Fruit fly (Drosophila melanogaster) whole organism, embryonic: ENCODE results near the gene Elp3.

ENCODE experiments used
- ATbp ChIP-seq: fragments of 200-800 bp; sonication (Bioruptor generic); optimal IDR thresholded peaks from 2 replicates; lab custom pipeline; 2017; ENCODE audit warnings: missing biosample characterization, mild to moderate bottlenecking, missing genetic modification characterization, missing genetic modification reagents
- Atf-2 ChIP-seq: fragments of 200-800 bp; sonication (Bioruptor generic); optimal IDR thresholded peaks from 2 replicates; lab custom pipeline; 2016; ENCODE audit warnings: missing biosample characterization, missing genetic modification characterization
- B-H2 ChIP-seq: fragments of 200-800 bp; sonication (Bioruptor generic); optimal IDR thresholded peaks from 2 replicates; lab custom pipeline; 2018; ENCODE audit warnings: missing biosample characterization, mild to moderate bottlenecking, missing genetic modification characterization
- CG10274 ChIP-seq: fragments of 200-800 bp; sonication (Bioruptor generic); optimal IDR thresholded peaks from 3 replicates; lab custom pipeline; 2017; ENCODE audit warnings: missing biosample characterization, mild to moderate bottlenecking, missing genetic modification characterization
- CG10959 ChIP-seq: fragments of 200-800 bp; sonication (Bioruptor generic); IDR thresholded peaks from 2 replicates; pipeline ENCODE4 v1.3.6; 2022; ENCODE audit warnings: missing biosample characterization, missing genetic modification characterization
- CG11398 ChIP-seq: fragments of 200-800 bp; sonication (Bioruptor generic); optimal IDR thresholded peaks from 2 replicates; lab custom pipeline; 2016; ENCODE audit warnings: missing biosample characterization, missing genetic modification characterization
- CG11560 ChIP-seq: fragments of 200-800 bp; sonication (Bioruptor generic); IDR thresholded peaks from 3 replicates; pipeline ENCODE4 v1.3.6; 2022; ENCODE audit warnings: missing biosample characterization, missing genetic modification characterization
- CG12391 ChIP-seq: fragments of 200-800 bp; sonication (Bioruptor generic); optimal IDR thresholded peaks from 3 replicates; lab custom pipeline; 2018; ENCODE audit warnings: missing biosample characterization, mild to moderate bottlenecking, missing genetic modification characterization, moderate library complexity
- CG12769 ChIP-seq: fragments of 200-800 bp; sonication (Bioruptor generic); optimal IDR thresholded peaks from 2 replicates; lab custom pipeline; 2019; ENCODE audit warnings: missing biosample characterization, mild to moderate bottlenecking, missing genetic modification characterization, moderate library complexity
- CG12942 ChIP-seq: fragments of 200-800 bp; sonication (Bioruptor generic); optimal IDR thresholded peaks from 3 replicates; lab custom pipeline; 2016; ENCODE audit warnings: missing biosample characterization, missing genetic modification characterization
- CG14965 ChIP-seq: fragments of 200-800 bp; sonication (Bioruptor generic); optimal IDR thresholded peaks from 2 replicates; lab custom pipeline; 2016; ENCODE audit warnings: missing biosample characterization, missing genetic modification characterization, borderline replicate concordance
- CG15479 ChIP-seq: fragments of 200-800 bp; sonication (Bioruptor generic); optimal IDR thresholded peaks from 3 replicates; lab custom pipeline; 2019; ENCODE audit warnings: missing biosample characterization, mild to moderate bottlenecking, missing genetic modification characterization, moderate library complexity
- CG2116 ChIP-seq: fragments of 200-800 bp; sonication (Bioruptor generic); optimal IDR thresholded peaks from 3 replicates; lab custom pipeline; 2018; ENCODE audit warnings: missing biosample characterization, mild to moderate bottlenecking, missing genetic modification characterization
- CG3065 ChIP-seq: fragments of 200-800 bp; sonication (Bioruptor generic); optimal IDR thresholded peaks from 2 replicates; lab custom pipeline; 2016; ENCODE audit warnings: missing biosample characterization, missing genetic modification characterization
- CG32772 ChIP-seq: fragments of 200-800 bp; sonication (Bioruptor generic); IDR thresholded peaks from 2 replicates; pipeline ENCODE4 v1.3.6; 2022; ENCODE audit warnings: missing biosample characterization, missing genetic modification characterization
- CG33213 ChIP-seq: fragments of 200-800 bp; sonication (Bioruptor generic); optimal IDR thresholded peaks from 3 replicates; lab custom pipeline; 2016; ENCODE audit warnings: missing biosample characterization, missing genetic modification characterization
- CG3847 ChIP-seq: fragments of 200-800 bp; sonication (Bioruptor generic); IDR thresholded peaks from 2 replicates; pipeline ENCODE4 v1.3.6; 2022; ENCODE audit warnings: missing biosample characterization, missing genetic modification characterization
- CG4360 ChIP-seq: fragments of 200-800 bp; sonication (Bioruptor generic); IDR thresholded peaks from 2 replicates; pipeline ENCODE4 v1.3.6; 2022; ENCODE audit warnings: missing biosample characterization, missing genetic modification characterization
- CG4617 ChIP-seq: fragments of 200-800 bp; sonication (Bioruptor generic); optimal IDR thresholded peaks from 3 replicates; lab custom pipeline; 2016; ENCODE audit warnings: missing biosample characterization, missing genetic modification characterization, borderline replicate concordance
- CG4707 ChIP-seq: fragments of 200-800 bp; sonication (Bioruptor generic); optimal IDR thresholded peaks from 2 replicates; lab custom pipeline; 2018; ENCODE audit warnings: missing biosample characterization, mild to moderate bottlenecking, missing genetic modification characterization, moderate library complexity
- CG5180 ChIP-seq: fragments of 200-800 bp; sonication (Bioruptor generic); optimal IDR thresholded peaks from 3 replicates; lab custom pipeline; 2017; ENCODE audit warnings: missing biosample characterization, missing genetic modification characterization, mild to moderate bottlenecking, moderate library complexity, missing genetic modification reagents
- CG7271 ChIP-seq: fragments of 200-800 bp; sonication (Bioruptor generic); optimal IDR thresholded peaks from 2 replicates; lab custom pipeline; 2018; ENCODE audit warnings: missing biosample characterization, mild to moderate bottlenecking, missing genetic modification characterization, moderate library complexity
- CG9932 ChIP-seq: fragments of 200-800 bp; sonication (Bioruptor generic); IDR thresholded peaks from 2 replicates; pipeline ENCODE4 v1.3.6; 2022; ENCODE audit warnings: missing biosample characterization, missing genetic modification characterization
- Camta ChIP-seq: fragments of 200-800 bp; sonication (Bioruptor generic); optimal IDR thresholded peaks from 2 replicates; lab custom pipeline; 2016; ENCODE audit warnings: missing biosample characterization, missing genetic modification characterization
- CkIIα-i1 ChIP-seq: fragments of 200-800 bp; sonication (Bioruptor generic); IDR thresholded peaks from 2 replicates; pipeline ENCODE4 v1.3.6; 2022; ENCODE audit warnings: missing biosample characterization, missing genetic modification characterization
- D19B ChIP-seq: fragments of 200-800 bp; sonication (Bioruptor generic); optimal IDR thresholded peaks from 2 replicates; lab custom pipeline; 2017; ENCODE audit warnings: missing biosample characterization, mild to moderate bottlenecking, missing genetic modification characterization
- Dip3 ChIP-seq: fragments of 200-800 bp; sonication (Bioruptor generic); optimal IDR thresholded peaks from 3 replicates; lab custom pipeline; 2016; ENCODE audit warnings: missing biosample characterization, missing genetic modification characterization
- Ets65A ChIP-seq: fragments of 200-800 bp; sonication (Bioruptor generic); peaks from one replicate; lab custom pipeline; 2016; ENCODE audit warnings: missing biosample characterization, missing genetic modification characterization
- HLH3B ChIP-seq: fragments of 200-800 bp; sonication (Bioruptor generic); IDR thresholded peaks from 2 replicates; pipeline ENCODE4 v1.3.6; 2022; ENCODE audit warnings: missing biosample characterization, missing genetic modification characterization
- Lhr ChIP-seq: fragments of 200-800 bp; sonication (Bioruptor generic); optimal IDR thresholded peaks from 3 replicates; lab custom pipeline; 2017; ENCODE audit warnings: mild to moderate bottlenecking, missing biosample characterization, missing genetic modification reagents, missing genetic modification characterization
- Mrtf ChIP-seq: fragments of 200-800 bp; sonication (Bioruptor generic); IDR thresholded peaks from 3 replicates; pipeline ENCODE4 v1.3.6; 2022; ENCODE audit warnings: missing biosample characterization, missing genetic modification characterization
- PHDP ChIP-seq: fragments of 200-800 bp; sonication (Bioruptor generic); optimal IDR thresholded peaks from 3 replicates; lab custom pipeline; 2018; ENCODE audit warnings: missing biosample characterization, mild to moderate bottlenecking, missing genetic modification characterization, moderate library complexity
- Sox100B ChIP-seq: fragments of 200-800 bp; sonication (Bioruptor generic); optimal IDR thresholded peaks from 3 replicates; lab custom pipeline; 2018; ENCODE audit warnings: missing biosample characterization, mild to moderate bottlenecking, missing genetic modification characterization
- Sox102F ChIP-seq: fragments of 200-800 bp; sonication (Bioruptor generic); optimal IDR thresholded peaks from 2 replicates; lab custom pipeline; 2018; ENCODE audit warnings: missing biosample characterization, mild to moderate bottlenecking, missing genetic modification characterization, moderate library complexity
- Sry-β ChIP-seq: fragments of 200-800 bp; sonication (Bioruptor generic); optimal IDR thresholded peaks from 2 replicates; lab custom pipeline; 2018; ENCODE audit warnings: missing biosample characterization, mild to moderate bottlenecking, missing genetic modification characterization, moderate library complexity
- TFAM ChIP-seq: fragments of 200-800 bp; sonication (Bioruptor generic); optimal IDR thresholded peaks from 2 replicates; lab custom pipeline; 2017; ENCODE audit warnings: missing biosample characterization, missing genetic modification characterization, inconsistent platforms
- ci ChIP-seq: fragments of 200-800 bp; sonication (Bioruptor generic); IDR thresholded peaks from 3 replicates; pipeline ENCODE4 v1.3.6; 2022; ENCODE audit warnings: missing biosample characterization, missing genetic modification characterization
- crol ChIP-seq: fragments of 200-800 bp; sonication (Bioruptor generic); IDR thresholded peaks from 2 replicates; pipeline ENCODE4 v1.3.6; 2022; ENCODE audit warnings: missing biosample characterization, missing genetic modification characterization
- fd96Cb ChIP-seq: fragments of 200-800 bp; sonication (Bioruptor generic); optimal IDR thresholded peaks from 2 replicates; lab custom pipeline; 2018; ENCODE audit warnings: missing biosample characterization, mild to moderate bottlenecking, missing genetic modification characterization, moderate library complexity
- fu2 ChIP-seq: fragments of 200-800 bp; sonication (Bioruptor generic); optimal IDR thresholded peaks from 2 replicates; lab custom pipeline; 2016; ENCODE audit warnings: missing biosample characterization, missing genetic modification characterization
- nerfin-1 ChIP-seq: fragments of 200-800 bp; sonication (Bioruptor generic); optimal IDR thresholded peaks from 3 replicates; lab custom pipeline; 2019; ENCODE audit warnings: missing biosample characterization, mild to moderate bottlenecking, missing genetic modification characterization, moderate library complexity
- nmo ChIP-seq: fragments of 200-800 bp; sonication (Bioruptor generic); optimal IDR thresholded peaks from 2 replicates; lab custom pipeline; 2018; ENCODE audit warnings: missing biosample characterization, mild to moderate bottlenecking, missing genetic modification characterization, moderate library complexity
- pan ChIP-seq, 4 experiments: fragments of >200 bp in 3 of 4; fragments of 200-800 bp in 1 of 4; sonication (Bioruptor generic) in 1 of 4; optimal IDR thresholded peaks in 3 of 4; IDR thresholded peaks in 1 of 4; 2 replicates each; pipeline versions ENCODE4 v1.3.6 to Lab custom; 2017 to 2022; ENCODE audit warnings: missing biosample characterization in 2 of 4, missing genetic modification characterization in 2 of 4, mixed read lengths in 1 of 4
- pita ChIP-seq: fragments of 200-800 bp; sonication (Bioruptor generic); optimal IDR thresholded peaks from 2 replicates; lab custom pipeline; 2017; ENCODE audit warnings: missing biosample characterization, mild to moderate bottlenecking, missing genetic modification characterization
- sim ChIP-seq: fragments of 200-800 bp; sonication (Bioruptor generic); IDR thresholded peaks from 2 replicates; pipeline ENCODE4 v1.3.6; 2022; ENCODE audit warnings: missing biosample characterization, missing genetic modification characterization
- tgo ChIP-seq: fragments of 200-800 bp; sonication (Bioruptor generic); IDR thresholded peaks from 3 replicates; pipeline ENCODE4 v1.3.6; 2022; ENCODE audit warnings: missing biosample characterization, missing genetic modification characterization
- toy ChIP-seq: fragments of 200-800 bp; sonication (Bioruptor generic); IDR thresholded peaks from 2 replicates; pipeline ENCODE4 v1.3.6; 2022; ENCODE audit warnings: missing biosample characterization, missing genetic modification characterization
- vvl ChIP-seq: fragments of 200-800 bp; sonication (Bioruptor generic); IDR thresholded peaks from 2 replicates; pipeline ENCODE4 v1.3.6; 2022; ENCODE audit warnings: missing biosample characterization, missing genetic modification characterization
- wek ChIP-seq: fragments of 200-800 bp; sonication (Bioruptor generic); optimal IDR thresholded peaks from 3 replicates; lab custom pipeline; 2018; ENCODE audit warnings: missing biosample characterization, mild to moderate bottlenecking, missing genetic modification characterization, moderate library complexity
- yki ChIP-seq: fragments of >200 bp; optimal IDR thresholded peaks from 3 replicates; lab custom pipeline; 2018
- z ChIP-seq: fragments of 200-800 bp; sonication (Bioruptor generic); IDR thresholded peaks from 3 replicates; pipeline ENCODE4 v1.3.6; 2022; ENCODE audit warnings: missing biosample characterization, missing genetic modification characterization

Elp3 gene

dm6 chr2L:4448582-4449016, 4.1 kb downstream of the Elp3 start, which contains the start of gene MFS18 (continued):
- peak; percentile 80 for TF ChIP-seq fu2
- peak; percentile 97 for TF ChIP-seq Sox102F
- TF ChIP-seq CG32772 (GFP tag; lab: Robert Waterston, UW), result peak; percentile 99
- TF ChIP-seq yki (lab: Kevin White, UChicago), result no peak
- peak; percentile 82 for TF ChIP-seq Dip3 (GFP tag; lab: Kevin White, UChicago)
- TF ChIP-seq B-H2 (GFP tag; lab: Kevin White, UChicago), result peak; percentile 92
- TF ChIP-seq CG33213 (GFP tag; lab: Kevin White, UChicago), result peak; percentile 68
- peak; percentile 100 for TF ChIP-seq fd96Cb
- peak; percentile 100 for TF ChIP-seq CG10274 (GFP tag; lab: Kevin White, UChicago)
- peak; percentile 97 for TF ChIP-seq Sox100B
- peak; percentile 89 for TF ChIP-seq Lhr (GFP tag; lab: Kevin White, UChicago)
- peak; percentile 73 for TF ChIP-seq CG4707
- peak; percentile 100 for TF ChIP-seq vvl (GFP tag; lab: Robert Waterston, UW)
- peak; percentile 99 for TF ChIP-seq CG7271
- TF ChIP-seq nmo, result peak; percentile 98
- TF ChIP-seq CkIIα-i1 (GFP tag; lab: Robert Waterston, UW), result peak; percentile 91
- TF ChIP-seq CG10959 (GFP tag; lab: Robert Waterston, UW), result peak; percentile 98
- peak; percentile 82 for TF ChIP-seq crol (GFP tag; lab: Robert Waterston, UW)
- peak; percentile 93 for TF ChIP-seq ATbp (GFP tag; lab: Kevin White, UChicago)
- peak; percentile 98 for TF ChIP-seq CG9932
- TF ChIP-seq Mrtf (GFP tag; lab: Robert Waterston, UW), result peak; percentile 96
- TF ChIP-seq CG3847 (GFP tag; lab: Robert Waterston, UW), result peak; percentile 97
- peak; percentile 94 for TF ChIP-seq TFAM (GFP tag; lab: Kevin White, UChicago)
- peak; percentile 96 for TF ChIP-seq toy
- TF ChIP-seq D19B (GFP tag; lab: Kevin White, UChicago), result peak; percentile 94
- TF ChIP-seq Camta (GFP tag; lab: Kevin White, UChicago), result peak; percentile 97
- peak; percentile 80 for TF ChIP-seq wek
- TF ChIP-seq nerfin-1, result peak; percentile 95
- TF ChIP-seq sim (GFP tag; lab: Robert Waterston, UW), result peak; percentile 99
- peak; percentile 71 for TF ChIP-seq Sry-β (GFP tag; lab: Kevin White, UChicago)
- peak; percentile 93 for TF ChIP-seq CG2116
- peak; percentile 99 for TF ChIP-seq tgo (GFP tag; lab: Robert Waterston, UW)
- TF ChIP-seq CG12942 (GFP tag; lab: Kevin White, UChicago), result peak; percentile 96
- peak; percentile 35 for TF ChIP-seq CG11398 (GFP tag; lab: Kevin White, UChicago)
- peak; percentile 77; the same call in 2 of the 3 replicates for TF ChIP-seq z
- no peak for TF ChIP-seq pan (optimal IDR thresholded peaks at IDR 0.05; lab: Kevin White, UChicago)
- peak in 1 of 2 experiments; percentile 100 for TF ChIP-seq pan (GFP tag; optimal IDR thresholded peaks at IDR 0.05 in 1 of 2, IDR thresholded peaks at IDR 0.05 in 1 of 2)
- TF ChIP-seq CG14965, result no peak
- no peak for TF ChIP-seq CG12769 (tag; lab: Kevin White, UChicago)
- TF ChIP-seq CG4617 (GFP tag; lab: Kevin White, UChicago), result peak; percentile 97
- peak; percentile 95 for TF ChIP-seq Atf-2 (GFP tag; lab: Kevin White, UChicago)
- TF ChIP-seq Ets65A (GFP tag; lab: Kevin White, UChicago), result peak; percentile 98
- TF ChIP-seq CG4360 (GFP tag; lab: Robert Waterston, UW), result peak; percentile 90
- peak; percentile 2 for TF ChIP-seq CG15479 (GFP tag; lab: Kevin White, UChicago)
- peak; percentile 99 for TF ChIP-seq HLH3B (GFP tag; lab: Robert Waterston, UW)
- TF ChIP-seq CG12391, result peak; percentile 98
- TF ChIP-seq CG3065, result peak; percentile 91
- peak; percentile 99 for TF ChIP-seq ci (GFP tag; lab: Robert Waterston, UW)
- no peak for TF ChIP-seq pita
- TF ChIP-seq CG11560, result peak; percentile 98
- TF ChIP-seq CG5180 (GFP tag; lab: Kevin White, UChicago), result peak; percentile 86
- peak; percentile 96 for TF ChIP-seq PHDP (tag; lab: Kevin White, UChicago)
